Fruit fly (Drosophila melanogaster) whole organism, embryonic: ENCODE data around the gene nudE.

Experiments used
- BEAF-32 ChIP-seq: fragments of 200-800 bp; sonication (Bioruptor generic); optimal IDR thresholded peaks from 3 replicates; lab custom pipeline; 2017; ENCODE audit warnings: missing biosample characterization, missing genetic modification characterization, mild to moderate bottlenecking, moderate library complexity, missing genetic modification reagents
- Bteb2 ChIP-seq: fragments of 200-800 bp; sonication (Bioruptor generic); optimal IDR thresholded peaks from 2 replicates; lab custom pipeline; 2016; ENCODE audit warnings: missing biosample characterization, missing genetic modification characterization
- CG10565 ChIP-seq: fragments of 200-800 bp; sonication (Bioruptor generic); optimal IDR thresholded peaks from 3 replicates; lab custom pipeline; 2016; ENCODE audit warnings: missing biosample characterization, mild to moderate bottlenecking, missing genetic modification characterization
- CG12942 ChIP-seq: fragments of 200-800 bp; sonication (Bioruptor generic); optimal IDR thresholded peaks from 3 replicates; lab custom pipeline; 2016; ENCODE audit warnings: missing biosample characterization, missing genetic modification characterization
- CG1647 ChIP-seq: fragments of 200-800 bp; sonication (Bioruptor generic); optimal IDR thresholded peaks from 3 replicates; lab custom pipeline; 2016; ENCODE audit warnings: missing biosample characterization, missing genetic modification characterization
- CG17186 ChIP-seq: fragments of 200-800 bp; sonication (Bioruptor generic); optimal IDR thresholded peaks from 3 replicates; lab custom pipeline; 2017; ENCODE audit warnings: missing biosample characterization, missing genetic modification reagents, missing genetic modification characterization
- CG18599 ChIP-seq: fragments of 200-800 bp; sonication (Bioruptor generic); optimal IDR thresholded peaks from 3 replicates; lab custom pipeline; 2017; ENCODE audit warnings: missing biosample characterization, missing genetic modification characterization, mild to moderate bottlenecking, moderate library complexity, missing genetic modification reagents
- CG2202 ChIP-seq: fragments of 200-800 bp; sonication (Bioruptor generic); optimal IDR thresholded peaks from 2 replicates; lab custom pipeline; 2018; ENCODE audit warnings: missing biosample characterization, mild to moderate bottlenecking, missing genetic modification characterization
- CG30403 ChIP-seq: fragments of 200-800 bp; sonication (Bioruptor generic); optimal IDR thresholded peaks from 3 replicates; lab custom pipeline; 2016; ENCODE audit warnings: missing biosample characterization, missing genetic modification characterization
- CG31224 ChIP-seq: fragments of 200-800 bp; sonication (Bioruptor generic); IDR thresholded peaks from 2 replicates; pipeline ENCODE4 v1.3.6; 2022; ENCODE audit warnings: missing biosample characterization, missing genetic modification characterization
- CG33557 ChIP-seq: fragments of 200-800 bp; sonication (Bioruptor generic); optimal IDR thresholded peaks from 2 replicates; lab custom pipeline; 2019; ENCODE audit warnings: missing biosample characterization, mild to moderate bottlenecking, missing genetic modification characterization, moderate library complexity
- CG4404 ChIP-seq: fragments of 200-800 bp; sonication (Bioruptor generic); IDR thresholded peaks from 2 replicates; pipeline ENCODE4 v1.3.6; 2022; ENCODE audit warnings: missing biosample characterization, missing genetic modification characterization
- CG4707 ChIP-seq: fragments of 200-800 bp; sonication (Bioruptor generic); optimal IDR thresholded peaks from 2 replicates; lab custom pipeline; 2018; ENCODE audit warnings: missing biosample characterization, mild to moderate bottlenecking, missing genetic modification characterization, moderate library complexity
- CG7357 ChIP-seq: fragments of 200-800 bp; sonication (Bioruptor generic); IDR thresholded peaks from 3 replicates; pipeline ENCODE4 v1.3.6; 2022; ENCODE audit warnings: missing biosample characterization, missing genetic modification characterization
- CG7963 ChIP-seq: fragments of 200-800 bp; sonication (Bioruptor generic); IDR thresholded peaks from 3 replicates; pipeline ENCODE4 v1.3.6; 2022; ENCODE audit warnings: missing biosample characterization, missing genetic modification characterization; ENCODE audit not compliant: partially characterized antibody
- CG8290 ChIP-seq, 3 experiments: fragments of 200-800 bp; sonication (Bioruptor generic); optimal IDR thresholded peaks; 2 replicates each; lab custom pipeline; 2016 to 2019; ENCODE audit warnings: missing biosample characterization in 3 of 3, missing genetic modification characterization in 3 of 3, mild to moderate bottlenecking in 2 of 3, moderate library complexity in 1 of 3
- CG8359 ChIP-seq: fragments of 200-800 bp; sonication (Bioruptor generic); optimal IDR thresholded peaks from 2 replicates; lab custom pipeline; 2017; ENCODE audit warnings: missing biosample characterization, mild to moderate bottlenecking, missing genetic modification characterization, borderline replicate concordance
- CG9727 ChIP-seq: fragments of 200-800 bp; sonication (Bioruptor generic); optimal IDR thresholded peaks from 3 replicates; lab custom pipeline; 2017; ENCODE audit warnings: missing biosample characterization, mild to moderate bottlenecking, missing genetic modification characterization
- CoRest ChIP-seq: fragments of 200-800 bp; sonication (Bioruptor generic); optimal IDR thresholded peaks from 3 replicates; lab custom pipeline; 2018; ENCODE audit warnings: missing biosample characterization, mild to moderate bottlenecking, missing genetic modification characterization, moderate library complexity
- D ChIP-seq, 2 experiments: fragments of 200-800 bp in 1 of 2; fragments of >200 bp in 1 of 2; sonication (Bioruptor generic) in 1 of 2; optimal IDR thresholded peaks; 2 replicates in 1 of 2; 3 replicates in 1 of 2; lab custom pipeline; 2017; ENCODE audit warnings: mild to moderate bottlenecking in 1 of 2, missing biosample characterization in 1 of 2, missing genetic modification characterization in 1 of 2, missing genetic modification reagents in 1 of 2
- Dref ChIP-seq: fragments of 200-800 bp; sonication (Bioruptor generic); IDR thresholded peaks from 2 replicates; pipeline ENCODE4 v1.3.6; 2022; ENCODE audit warnings: missing biosample characterization, missing genetic modification characterization
- ERR ChIP-seq: fragments of 200-800 bp; sonication (Bioruptor generic); optimal IDR thresholded peaks from 2 replicates; lab custom pipeline; 2016; ENCODE audit warnings: missing biosample characterization, missing genetic modification characterization
- Ets97D ChIP-seq: fragments of 200-800 bp; sonication (Bioruptor generic); optimal IDR thresholded peaks from 3 replicates; lab custom pipeline; 2016; ENCODE audit warnings: missing biosample characterization, missing genetic modification characterization
- HLH3B ChIP-seq: fragments of 200-800 bp; sonication (Bioruptor generic); IDR thresholded peaks from 2 replicates; pipeline ENCODE4 v1.3.6; 2022; ENCODE audit warnings: missing biosample characterization, missing genetic modification characterization
- HmgZ ChIP-seq: fragments of 200-800 bp; sonication (Bioruptor generic); optimal IDR thresholded peaks from 2 replicates; lab custom pipeline; 2018; ENCODE audit warnings: missing biosample characterization, mild to moderate bottlenecking, missing genetic modification characterization
- Lhr ChIP-seq: fragments of 200-800 bp; sonication (Bioruptor generic); optimal IDR thresholded peaks from 3 replicates; lab custom pipeline; 2017; ENCODE audit warnings: mild to moderate bottlenecking, missing biosample characterization, missing genetic modification reagents, missing genetic modification characterization
- Ptx1 ChIP-seq: fragments of 200-800 bp; sonication (Bioruptor generic); IDR thresholded peaks from 2 replicates; pipeline ENCODE4 v1.3.6; 2022; ENCODE audit warnings: missing biosample characterization, missing genetic modification characterization
- Trl ChIP-seq, 3 experiments: fragments of >200 bp in 2 of 3; fragments of 200-800 bp in 1 of 3; sonication (Bioruptor generic) in 1 of 3; optimal IDR thresholded peaks; 2 replicates in 1 of 3; 3 replicates in 2 of 3; lab custom pipeline; 2016 to 2017; ENCODE audit warnings: missing biosample characterization in 1 of 3, missing genetic modification characterization in 1 of 3
- bab2 ChIP-seq: fragments of 200-800 bp; sonication (Bioruptor generic); optimal IDR thresholded peaks from 2 replicates; lab custom pipeline; 2016; ENCODE audit warnings: missing biosample characterization, missing genetic modification characterization
- ci ChIP-seq: fragments of 200-800 bp; sonication (Bioruptor generic); IDR thresholded peaks from 3 replicates; pipeline ENCODE4 v1.3.6; 2022; ENCODE audit warnings: missing biosample characterization, missing genetic modification characterization
- crp ChIP-seq, 2 experiments: fragments of 200-800 bp; sonication (Bioruptor generic); optimal IDR thresholded peaks; 2 replicates in 1 of 2; 3 replicates in 1 of 2; lab custom pipeline; 2017; ENCODE audit warnings: missing biosample characterization in 2 of 2, missing genetic modification characterization in 2 of 2, mild to moderate bottlenecking in 1 of 2, moderate library complexity in 1 of 2
- dati ChIP-seq: fragments of 200-800 bp; sonication (Bioruptor generic); IDR thresholded peaks from 2 replicates; pipeline ENCODE4 v1.3.6; 2022; ENCODE audit warnings: missing biosample characterization, missing genetic modification characterization
- en ChIP-seq: fragments of 200-800 bp; sonication (Bioruptor generic); optimal IDR thresholded peaks from 2 replicates; lab custom pipeline; 2016; ENCODE audit warnings: missing biosample characterization, missing genetic modification characterization
- fd102C ChIP-seq: fragments of 200-800 bp; sonication (Bioruptor generic); optimal IDR thresholded peaks from 2 replicates; lab custom pipeline; 2018; ENCODE audit warnings: missing biosample characterization, mild to moderate bottlenecking, missing genetic modification characterization, moderate library complexity
- kah ChIP-seq: fragments of 200-800 bp; sonication (Bioruptor generic); optimal IDR thresholded peaks from 2 replicates; lab custom pipeline; 2018; ENCODE audit warnings: missing biosample characterization, mild to moderate bottlenecking, missing genetic modification characterization
- ken ChIP-seq: fragments of 200-800 bp; sonication (Bioruptor generic); IDR thresholded peaks from 3 replicates; pipeline ENCODE4 v1.3.6; 2022; ENCODE audit warnings: missing biosample characterization, missing genetic modification characterization
- kni ChIP-seq: fragments of 200-800 bp; sonication (Bioruptor generic); optimal IDR thresholded peaks from 3 replicates; lab custom pipeline; 2017; ENCODE audit warnings: mild to moderate bottlenecking, missing biosample characterization, missing genetic modification reagents, missing genetic modification characterization
- lilli ChIP-seq: fragments of 200-800 bp; sonication (Bioruptor generic); optimal IDR thresholded peaks from 3 replicates; lab custom pipeline; 2016; ENCODE audit warnings: missing biosample characterization, missing genetic modification characterization
- mam ChIP-seq: fragments of 200-800 bp; sonication (Bioruptor generic); optimal IDR thresholded peaks from 3 replicates; lab custom pipeline; 2016; ENCODE audit warnings: missing biosample characterization, missing genetic modification characterization
- pan ChIP-seq, 4 experiments: fragments of >200 bp in 3 of 4; fragments of 200-800 bp in 1 of 4; sonication (Bioruptor generic) in 1 of 4; optimal IDR thresholded peaks in 3 of 4; IDR thresholded peaks in 1 of 4; 2 replicates each; pipeline versions ENCODE4 v1.3.6 to Lab custom; 2017 to 2022; ENCODE audit warnings: missing biosample characterization in 2 of 4, missing genetic modification characterization in 2 of 4, mixed read lengths in 1 of 4
- pita ChIP-seq: fragments of 200-800 bp; sonication (Bioruptor generic); optimal IDR thresholded peaks from 2 replicates; lab custom pipeline; 2017; ENCODE audit warnings: missing biosample characterization, mild to moderate bottlenecking, missing genetic modification characterization
- rib ChIP-seq: fragments of 200-800 bp; sonication (Bioruptor generic); IDR thresholded peaks from 2 replicates; pipeline ENCODE4 v1.3.6; 2022; ENCODE audit warnings: missing biosample characterization, missing genetic modification characterization
- slp2 ChIP-seq: fragments of 200-800 bp; sonication (Bioruptor generic); optimal IDR thresholded peaks from 2 replicates; lab custom pipeline; 2016; ENCODE audit warnings: missing biosample characterization, missing genetic modification characterization
- stwl ChIP-seq: fragments of 200-800 bp; sonication (Bioruptor generic); optimal IDR thresholded peaks from 3 replicates; lab custom pipeline; 2018; ENCODE audit warnings: missing biosample characterization, mild to moderate bottlenecking, missing genetic modification characterization, moderate library complexity
- tin ChIP-seq: fragments of 200-800 bp; sonication (Bioruptor generic); optimal IDR thresholded peaks from 3 replicates; lab custom pipeline; 2016; ENCODE audit warnings: missing biosample characterization, missing genetic modification characterization
- trem ChIP-seq: fragments of 200-800 bp; optimal IDR thresholded peaks from 3 replicates; lab custom pipeline; 2019; ENCODE audit warnings: missing biosample characterization, mild to moderate bottlenecking, missing genetic modification characterization, moderate library complexity
- wor ChIP-seq: fragments of 200-800 bp; sonication (Bioruptor generic); IDR thresholded peaks from 2 replicates; pipeline ENCODE4 v1.3.6; 2022; ENCODE audit warnings: missing biosample characterization, missing genetic modification characterization

nudE gene

dm6 chr3L:9899046-9899659, at the start of gene nudE (continued):
- TF ChIP-seq CG18599 (GFP tag; lab: Kevin White, UChicago) (peak; percentile 30), Lhr (GFP tag; lab: Kevin White, UChicago) (no peak), Dref (GFP tag; lab: Robert Waterston, UW) (0 out of 2 replicates have a peak, but pooled peaks have one; percentile 29), CG31224 (GFP tag; lab: Robert Waterston, UW) (no peak), mam (peak; percentile 50), CG33557 (GFP tag; lab: Kevin White, UChicago) (no peak), stwl (tag; lab: Kevin White, UChicago) (peak; percentile 61), CG30403 (GFP tag; lab: Kevin White, UChicago) (peak; percentile 40), tin (peak; percentile 43), Bteb2 (peak; percentile 28), kah (GFP tag; lab: Kevin White, UChicago) (peak; percentile 48), fd102C (GFP tag; lab: Kevin White, UChicago) (no peak), CG1647 (no peak), pita (no peak), rib (GFP tag; lab: Robert Waterston, UW) (no peak), D (optimal IDR thresholded peaks at IDR 0.05; lab: Kevin White, UChicago) (no peak), D (GFP tag; optimal IDR thresholded peaks at IDR 0.05; lab: Kevin White, UChicago) (no peak), CG9727 (no peak), CG17186 (GFP tag; lab: Kevin White, UChicago) (peak; percentile 50), ken (GFP tag; lab: Robert Waterston, UW) (no peak), CG4404 (GFP tag; lab: Robert Waterston, UW) (no peak), slp2 (no peak), CG4707 (GFP tag; lab: Kevin White, UChicago) (no peak), Ets97D (GFP tag; lab: Kevin White, UChicago) (peak; percentile 33), kni (GFP tag; lab: Kevin White, UChicago) (no peak), HLH3B (no peak), ci (GFP tag; lab: Robert Waterston, UW) (no peak), CG12942 (GFP tag; lab: Kevin White, UChicago) (no peak), HmgZ (tag; lab: Kevin White, UChicago) (peak; percentile 10), CG8359 (GFP tag; lab: Kevin White, UChicago) (no peak), crp (GFP tag; optimal IDR thresholded peaks at IDR 0.05; lab: Kevin White, UChicago) (peak in 1 of 2 experiments; percentile 63), lilli (GFP tag; lab: Kevin White, UChicago) (peak; percentile 27), CG7963 (GFP tag; lab: Robert Waterston, UW) (no peak), en (GFP tag; lab: Kevin White, UChicago) (peak; percentile 5), CG2202 (no peak), CG8290 (GFP tag; optimal IDR thresholded peaks at IDR 0.05; lab: Kevin White, UChicago) (peak; percentile 8), CG8290 (tag; optimal IDR thresholded peaks at IDR 0.05; lab: Kevin White, UChicago) (peak in 1 of 2 experiments; percentile 39), Trl (optimal IDR thresholded peaks at IDR 0.05; lab: Kevin White, UChicago) (no peak), Trl (GFP tag; optimal IDR thresholded peaks at IDR 0.05; lab: Kevin White, UChicago) (peak; percentile 32), pan (optimal IDR thresholded peaks at IDR 0.05; lab: Kevin White, UChicago) (no peak), pan (GFP tag; optimal IDR thresholded peaks at IDR 0.05 in 1 of 2, IDR thresholded peaks at IDR 0.05 in 1 of 2) (peak in 1 of 2 experiments; percentile 26), dati (GFP tag; lab: Robert Waterston, UW) (no peak), BEAF-32 (GFP tag; lab: Kevin White, UChicago) (peak; percentile 36), CG10565 (GFP tag; lab: Kevin White, UChicago) (no peak), trem (tag; lab: Kevin White, UChicago) (peak; percentile 28), bab2 (GFP tag; lab: Kevin White, UChicago) (peak; percentile 18), CoRest (tag; lab: Kevin White, UChicago) (peak; percentile 6), wor (GFP tag; lab: Robert Waterston, UW) (no peak), Ptx1 (GFP tag; lab: Robert Waterston, UW) (peak; percentile 50; the same call in 1 of the 2 replicates), ERR (GFP tag; lab: Kevin White, UChicago) (peak; percentile 8), CG7357 (GFP tag; lab: Robert Waterston, UW) (0 out of 3 replicates have a peak, but pooled peaks have one; percentile 29)
